Worm (Caenorhabditis elegans) whole organism, midembryonic: ENCODE measurements around the gene R10D12.8.

Source experiments
- cog-1 ChIP-seq: sonication (generic microtip); optimal IDR thresholded peaks from 2 replicates; lab custom pipeline; 2016; ENCODE audit warnings: missing genetic modification characterization, missing compliant biosample characterization
- flt-1 ChIP-seq: fragments of 200-800 bp; sonication (Bioruptor generic); IDR thresholded peaks from 2 replicates; pipeline ENCODE4 v1.3.6; 2022; ENCODE audit warnings: missing genetic modification characterization, missing compliant biosample characterization
- med-1 ChIP-seq: sonication (generic microtip); optimal IDR thresholded peaks from 2 replicates; lab custom pipeline; 2017; ENCODE audit warnings: missing genetic modification characterization, mild to moderate bottlenecking, missing compliant biosample characterization, antibody characterized with exemption, missing genetic modification reagents; ENCODE audit not compliant: insufficient read depth
- tab-1 ChIP-seq: fragments of 200-800 bp; sonication (Bioruptor generic); IDR thresholded peaks from 2 replicates; pipeline ENCODE4 v1.3.6; 2022; ENCODE audit warnings: missing genetic modification characterization, missing compliant biosample characterization
- ztf-23 ChIP-seq: fragments of 200-800 bp; sonication (Bioruptor generic); IDR thresholded peaks from 2 replicates; pipeline ENCODE4 v1.3.6; 2022; ENCODE audit warnings: missing genetic modification reagents, missing genetic modification characterization, missing compliant biosample characterization
- ztf-29 ChIP-seq: fragments of 200-800 bp; sonication (Bioruptor generic); IDR thresholded peaks from 2 replicates; pipeline ENCODE4 v1.3.6; 2022; ENCODE audit warnings: missing genetic modification reagents, missing genetic modification characterization, missing compliant biosample characterization

DNA sequence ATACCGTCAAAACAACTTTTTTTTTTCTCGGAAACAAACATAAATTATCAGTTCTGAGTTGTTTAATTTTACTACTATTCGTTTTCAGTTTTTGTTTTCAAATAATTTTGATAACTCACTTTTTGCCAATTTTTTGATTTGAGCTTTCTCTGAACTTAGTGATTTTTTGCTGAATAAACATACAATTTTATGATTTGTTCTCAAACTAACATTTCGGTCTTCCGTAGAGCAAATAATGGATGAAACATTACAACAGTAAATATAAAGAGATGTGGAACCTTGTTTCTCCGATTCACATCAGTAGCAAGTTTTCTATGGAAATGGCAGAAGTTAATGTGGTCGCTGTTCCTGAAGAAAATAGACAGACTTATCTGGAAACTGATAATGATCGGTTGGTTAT is 3.3 kb downstream of the R10D12.8 start, which contains the start of gene R10D12.7:
- TF ChIP-seq cog-1 (tag; lab: Kevin White, UChicago) (no peak), flt-1 (GFP tag; lab: Robert Waterston, UW) (no peak), ztf-29 (no peak), tab-1 (GFP tag; lab: Robert Waterston, UW) (no peak), med-1 (GFP tag; lab: Kevin White, UChicago) (no peak), ztf-23 (GFP tag; lab: Robert Waterston, UW) (no peak)
